Worm (Caenorhabditis elegans) whole organism, L4/young adult: ENCODE data around the gene gst-20.

Experiments used
- W03F9.2 ChIP-seq: fragments of 150-350 bp; optimal IDR thresholded peaks from 2 replicates; lab custom pipeline; 2014; ENCODE audit warnings: missing biosample characterization, missing genetic modification characterization
- dao-5 ChIP-seq: sonication (generic microtip); optimal IDR thresholded peaks from 2 replicates; lab custom pipeline; 2016; ENCODE audit warnings: missing genotype, missing genetic modification characterization, moderate library complexity, missing compliant biosample characterization
- him-1 ChIP-seq: sonication (generic microtip); optimal IDR thresholded peaks from 2 replicates; lab custom pipeline; 2016; ENCODE audit warnings: missing genotype, missing genetic modification reagents, missing genetic modification characterization, missing compliant biosample characterization

gst-20 gene

ce11 chrII:13616000-13616399 lies 6.4 kb upstream of the gst-20 start, which contains the start of gene gst-14:
Gene gst-14 (minus strand): TSS chrII:13616100.
- no peak for TF ChIP-seq W03F9.2

ce11 chrII:13614516-13614915 lies 4.9 kb upstream of the gst-20 start:
- TF ChIP-seq W03F9.2 = no peak
- no peak for TF ChIP-seq dao-5 (tag; lab: Kevin White, UChicago)
- TF ChIP-seq him-1 (tag; lab: Kevin White, UChicago) = no peak

ce11 chrII:13613096-13613495 lies 3.5 kb upstream of the gst-20 start, which contains the start of gene gst-15:
Gene gst-15 (minus strand): TSS chrII:13613196.
- no peak for TF ChIP-seq W03F9.2
- no peak for TF ChIP-seq dao-5 (tag; lab: Kevin White, UChicago)
- TF ChIP-seq him-1 (tag; lab: Kevin White, UChicago) = no peak

- TF ChIP-seq him-1 (tag; lab: Kevin White, UChicago) = no peak
- no peak for TF ChIP-seq dao-5 (tag; lab: Kevin White, UChicago)
- no peak for TF ChIP-seq W03F9.2
Observed at ce11 chrII:13611186-13611585, 1.6 kb upstream of the gst-20 start, which contains the start of gene gst-24. Gene gst-24 (minus strand): TSS chrII:13611366.

- no peak for TF ChIP-seq W03F9.2
- no peak for TF ChIP-seq dao-5 (tag; lab: Kevin White, UChicago)
- TF ChIP-seq him-1 (tag; lab: Kevin White, UChicago) = no peak
Observed at ce11 chrII:13600904-13601303, 8.7 kb downstream of the gst-20 start, which contains the start of gene csp-1. Gene csp-1 (plus strand): TSS chrII:13601204.

- TF ChIP-seq dao-5 (tag; lab: Kevin White, UChicago) = no peak
- TF ChIP-seq him-1 (tag; lab: Kevin White, UChicago) = no peak
- TF ChIP-seq W03F9.2 = peak; percentile 52
Observed at ce11 chrII:13596505-13596977, 13.1 kb downstream of the gst-20 start, which contains the start of the genes fbxc-23 and csc-1. Gene fbxc-23 (minus strand): TSS chrII:13596555. Gene csc-1 (plus strand): TSS chrII:13596955.

ce11 chrII:13595279-13595678 lies 14.3 kb downstream of the gst-20 start:
- no peak for TF ChIP-seq dao-5 (tag; lab: Kevin White, UChicago)
- TF ChIP-seq W03F9.2 = no peak
- TF ChIP-seq him-1 (tag; lab: Kevin White, UChicago) = no peak

ce11 chrII:13593659-13594221 lies 15.9 kb downstream of the gst-20 start, which contains the start of gene clec-146:
Gene clec-146 (minus strand): TSS chrII:13593774.
- TF ChIP-seq dao-5 (tag; lab: Kevin White, UChicago) (no peak), W03F9.2 (no peak)

- no peak for TF ChIP-seq him-1 (tag; lab: Kevin White, UChicago)
- TF ChIP-seq W03F9.2 = no peak
Observed at ce11 chrII:13590461-13590860, 19.2 kb downstream of the gst-20 start, which contains the start of gene clec-145. Gene clec-145 (minus strand): TSS chrII:13590561.

ce11 chrII:13585655-13586170 lies 23.9 kb downstream of the gst-20 start, which contains the start of gene Y48E1B.8:
Gene Y48E1B.8 (plus strand): TSS chrII:13585705.
- TF ChIP-seq dao-5 (tag; lab: Kevin White, UChicago) = no peak
- no peak for TF ChIP-seq him-1 (tag; lab: Kevin White, UChicago)
- no peak for TF ChIP-seq W03F9.2

ce11 chrII:13575018-13575948 lies 34.3 kb downstream of the gst-20 start, which contains the start of the genes mrpl-37 and lin-38:
Gene mrpl-37 (minus strand): TSS chrII:13575068.
Gene lin-38 (plus strand): TSS chrII:13575925.
- TF ChIP-seq him-1 (tag; lab: Kevin White, UChicago) (no peak), dao-5 (tag; lab: Kevin White, UChicago) (no peak), W03F9.2 (no peak)

ce11 chrII:13574395-13574794 lies 35.2 kb downstream of the gst-20 start:
- TF ChIP-seq dao-5 (tag; lab: Kevin White, UChicago) = no peak
- no peak for TF ChIP-seq W03F9.2
- no peak for TF ChIP-seq him-1 (tag; lab: Kevin White, UChicago)

- no peak for TF ChIP-seq W03F9.2
- no peak for TF ChIP-seq him-1 (tag; lab: Kevin White, UChicago)
- no peak for TF ChIP-seq dao-5 (tag; lab: Kevin White, UChicago)
Observed at ce11 chrII:13567871-13568270, 41.8 kb downstream of the gst-20 start, which contains the start of gene Y48E1B.3. Gene Y48E1B.3 (minus strand): TSS chrII:13567971.
